Fruit fly (Drosophila melanogaster): ENCODE data around the gene CG13690.

dm6 chr2L:426449-426848, 7.0 kb upstream of the CG13690 start:
- TF ChIP-seq pan (optimal IDR thresholded peaks at IDR 0.05) = no peak
- no peak for TF ChIP-seq psq (optimal IDR thresholded peaks at IDR 0.05)
- no peak for TF ChIP-seq Dll (optimal IDR thresholded peaks at IDR 0.05)
- TF ChIP-seq CG8478 (optimal IDR thresholded peaks at IDR 0.05) = no peak
- no peak for TF ChIP-seq usp (GFP tag; optimal IDR thresholded peaks at IDR 0.05)

Data from whole organism.